Worm (Caenorhabditis elegans): ENCODE data around the gene pqn-73.

The pqn-73 gene

DNA sequence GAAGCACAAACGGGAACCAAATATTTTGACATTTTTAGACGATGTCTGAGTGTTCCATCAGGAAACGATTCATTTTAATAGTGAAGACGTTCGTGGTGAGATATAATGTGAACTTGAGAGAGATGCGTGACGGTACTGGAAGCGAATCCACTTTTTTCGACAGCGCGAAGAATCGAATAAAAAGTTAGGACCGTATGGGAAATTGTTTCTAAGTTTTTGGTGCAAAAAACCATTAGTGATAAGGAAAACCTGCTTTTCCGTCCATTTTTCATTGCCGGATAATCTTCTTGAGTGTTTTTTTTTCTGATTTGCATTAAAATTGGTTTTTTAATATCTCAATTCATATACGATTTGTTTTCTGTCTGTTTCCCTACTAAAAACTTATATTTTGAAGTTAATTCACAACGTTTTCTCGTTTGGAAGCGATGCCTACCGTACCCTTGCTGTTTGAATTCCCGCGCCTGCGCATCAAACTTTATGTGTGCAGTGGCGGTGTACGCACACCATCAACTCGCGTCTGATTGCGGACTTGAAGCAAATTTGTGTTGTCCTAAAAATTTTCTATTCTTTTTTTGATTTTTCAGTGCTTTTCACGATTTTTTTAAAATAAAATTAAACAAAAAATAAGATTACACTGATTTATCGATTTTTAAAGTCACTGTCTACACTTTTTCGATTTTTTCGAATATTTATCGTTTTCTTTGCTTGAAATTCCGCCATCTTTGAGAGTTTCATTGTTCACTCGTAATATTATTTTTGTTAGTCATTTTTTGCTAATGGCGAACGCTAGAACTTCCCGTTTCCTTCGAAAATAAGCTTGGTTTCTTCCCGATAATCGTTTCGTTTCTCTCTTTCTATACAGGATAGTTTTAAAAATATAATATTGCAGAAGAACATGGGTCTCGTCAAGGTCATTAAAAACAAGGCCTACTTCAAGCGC lies 28.8 kb downstream of the pqn-73 start, which contains the start of the genes col-38 and rpl-5:
Gene col-38 (minus strand): TSS at position 51 of the 940 bp plus-strand sequence.
Gene rpl-5 (plus strand): TSS at position 890 of the 940 bp plus-strand sequence.
- TF ChIP-seq egl-27 (tag; optimal IDR thresholded peaks at IDR 0.05) = no peak
- no peak for TF ChIP-seq unc-62 (GFP tag; optimal IDR thresholded peaks at IDR 0.05)
- TF ChIP-seq unc-30 (tag; optimal IDR thresholded peaks at IDR 0.05) = no peak
- TF ChIP-seq nhr-11 (tag; optimal IDR thresholded peaks at IDR 0.05) = peak; percentile 54
- TF ChIP-seq lin-14 (GFP tag; optimal IDR thresholded peaks at IDR 0.05) = peak; percentile 93
- no peak for TF ChIP-seq nhr-28 (tag; optimal IDR thresholded peaks at IDR 0.05)
- no peak for TF ChIP-seq ceh-63 (GFP tag; optimal IDR thresholded peaks at IDR 0.05)
- peak; percentile 47 for TF ChIP-seq lin-39 (tag; optimal IDR thresholded peaks at IDR 0.05)
- TF ChIP-seq aly-2 (tag; optimal IDR thresholded peaks at IDR 0.05) = peak; percentile 30
- peak; percentile 87 for TF ChIP-seq lin-13 (GFP tag; optimal IDR thresholded peaks at IDR 0.05)
- peak; percentile 81 for TF ChIP-seq jun-1 (tag; optimal IDR thresholded peaks at IDR 0.05)
- TF ChIP-seq fkh-8 (tag; optimal IDR thresholded peaks at IDR 0.05) = peak; percentile 93
- peak; percentile 91 for TF ChIP-seq nhr-47 (tag; optimal IDR thresholded peaks at IDR 0.05)
- TF ChIP-seq nhr-12 (tag; optimal IDR thresholded peaks at IDR 0.05) = no peak
- peak; percentile 79 for TF ChIP-seq unc-86 (tag; optimal IDR thresholded peaks at IDR 0.05)
- peak; percentile 98 for TF ChIP-seq mep-1 (tag; optimal IDR thresholded peaks at IDR 0.05)
- peak; percentile 79 for TF ChIP-seq ceh-88 (GFP tag; IDR thresholded peaks at IDR 0.05)
- TF ChIP-seq unc-130 (tag; optimal IDR thresholded peaks at IDR 0.05) = peak; percentile 96
- TF ChIP-seq fkh-10 (GFP tag; optimal IDR thresholded peaks at IDR 0.05) = peak; percentile 72
- TF ChIP-seq snpc-4 (tag; optimal IDR thresholded peaks at IDR 0.05) = peak; percentile 86
- no peak for TF ChIP-seq sptf-1 (tag; optimal IDR thresholded peaks at IDR 0.05)
- peak; percentile 60 for TF ChIP-seq ceh-8 (GFP tag; optimal IDR thresholded peaks at IDR 0.05)
- TF ChIP-seq C16A3.4 (tag; optimal IDR thresholded peaks at IDR 0.05) = peak; percentile 96
- TF ChIP-seq pax-3 (tag; optimal IDR thresholded peaks at IDR 0.05) = peak; percentile 82
- TF ChIP-seq fkh-4 (tag; optimal IDR thresholded peaks at IDR 0.05; ENCODE audit: borderline replicate concordance) = peak; percentile 11
- TF ChIP-seq C34B4.2 (tag; optimal IDR thresholded peaks at IDR 0.05) = no peak
- peak; percentile 97 to 99 for TF ChIP-seq lsy-2 (tag; optimal IDR thresholded peaks at IDR 0.05)
- TF ChIP-seq unc-98 (GFP tag; IDR thresholded peaks at IDR 0.05) = no peak
- peak; percentile 29 for TF ChIP-seq mef-2 (tag; optimal IDR thresholded peaks at IDR 0.05)
- TF ChIP-seq zip-4 (GFP tag; optimal IDR thresholded peaks at IDR 0.05) = peak; percentile 47
- TF ChIP-seq C04F5.9 (tag; optimal IDR thresholded peaks at IDR 0.05) = peak; percentile 85
- TF ChIP-seq nhr-84 (tag; optimal IDR thresholded peaks at IDR 0.05) = no peak
- peak; percentile 52; the same call in 1 of the 2 replicates for TF ChIP-seq mab-9 (GFP tag; IDR thresholded peaks at IDR 0.05)
- TF ChIP-seq grh-1 (GFP tag; IDR thresholded peaks at IDR 0.05) = peak; percentile 75
- TF ChIP-seq irx-1 (tag; optimal IDR thresholded peaks at IDR 0.05) = peak; percentile 54
- no peak for TF ChIP-seq pqm-1 (tag; optimal IDR thresholded peaks at IDR 0.05)
- no peak for TF ChIP-seq ama-1 (optimal IDR thresholded peaks at IDR 0.05)
- TF ChIP-seq ces-1 (GFP tag; optimal IDR thresholded peaks at IDR 0.05) = no peak
- peak; percentile 95 for TF ChIP-seq xbp-1 (tag; optimal IDR thresholded peaks at IDR 0.05)
- TF ChIP-seq lin-15B (tag; optimal IDR thresholded peaks at IDR 0.05) = peak; percentile 94
- peak; percentile 96 for TF ChIP-seq isw-1 (GFP tag; IDR thresholded peaks at IDR 0.05)
- peak; percentile 98 to 99 for TF ChIP-seq lin-35 (GFP tag; optimal IDR thresholded peaks at IDR 0.05)
- TF ChIP-seq efl-3 (GFP tag; optimal IDR thresholded peaks at IDR 0.05) = no peak
- TF ChIP-seq sup-37 (GFP tag; optimal IDR thresholded peaks at IDR 0.05) = no peak
- no peak for TF ChIP-seq Y116A8C.19 (tag; optimal IDR thresholded peaks at IDR 0.05; ENCODE audit: borderline replicate concordance)
- TF ChIP-seq nhr-77 (tag; optimal IDR thresholded peaks at IDR 0.05) = peak; percentile 87
- peak; percentile 34 for TF ChIP-seq ceh-90 (tag; optimal IDR thresholded peaks at IDR 0.05)
- TF ChIP-seq hlh-4 (tag; optimal IDR thresholded peaks at IDR 0.05) = no peak
- peak; percentile 57 for TF ChIP-seq ztf-4 (tag; optimal IDR thresholded peaks at IDR 0.05)
- TF ChIP-seq alr-1 (tag; optimal IDR thresholded peaks at IDR 0.05; ENCODE audit: borderline replicate concordance) = no peak
- TF ChIP-seq hlh-17 (GFP tag; optimal IDR thresholded peaks at IDR 0.05; ENCODE audit: borderline replicate concordance) = no peak
